Fruit fly (Drosophila melanogaster): ENCODE measurements around the gene CG15468.

Gene CG15468

DNA sequence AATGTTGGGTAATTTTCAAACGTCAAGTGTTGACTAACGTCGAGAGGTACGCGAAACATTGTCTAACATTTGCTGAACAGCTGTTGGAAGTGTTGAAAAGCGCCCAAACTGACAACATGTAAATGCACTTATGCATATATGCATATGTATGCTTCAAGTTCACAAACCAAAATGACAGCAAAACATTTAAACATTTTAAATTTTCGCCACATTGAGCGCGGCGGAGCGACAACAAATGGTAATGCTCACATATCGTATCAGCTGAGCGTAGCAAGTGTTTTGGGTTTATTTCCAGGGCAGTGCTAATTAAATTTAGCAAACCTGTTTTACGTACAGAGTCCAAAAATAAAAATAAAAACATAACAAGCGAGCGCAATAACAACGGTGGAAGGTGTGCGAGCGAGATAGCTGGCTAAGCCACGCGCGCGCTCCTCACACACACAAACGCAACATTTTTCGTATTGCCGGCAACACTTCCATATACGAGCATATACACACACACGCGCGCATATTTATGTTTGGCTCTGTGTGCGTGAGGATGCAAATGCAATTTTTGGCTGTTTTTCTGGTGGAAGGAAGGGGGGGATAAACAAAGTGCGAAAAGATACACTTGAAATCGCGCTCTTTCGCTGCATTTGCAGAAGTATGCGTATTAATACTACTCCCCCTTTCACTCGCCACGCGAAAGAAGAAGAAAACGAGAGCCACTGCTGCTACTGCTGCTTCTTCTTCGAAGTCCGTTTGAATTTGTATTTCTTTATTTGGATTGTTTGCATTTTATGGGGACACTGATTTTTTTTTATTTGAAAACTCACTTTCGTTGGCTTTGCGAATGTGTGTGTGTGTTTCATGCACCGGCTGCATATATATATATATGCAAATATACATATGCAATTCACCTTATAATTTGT is 30.6 kb downstream of the CG15468 start (continued):
- TF ChIP-seq sob (GFP tag; IDR thresholded peaks at IDR 0.05) (no peak), CG6813 (GFP tag; optimal IDR thresholded peaks at IDR 0.05) (no peak), CG4424 (GFP tag; optimal IDR thresholded peaks at IDR 0.05) (peak; percentile 35), fd96Cb (tag; optimal IDR thresholded peaks at IDR 0.05) (peak; percentile 0), ind (GFP tag; optimal IDR thresholded peaks at IDR 0.05) (peak; percentile 36), dpn (GFP tag; optimal IDR thresholded peaks at IDR 0.05) (peak; percentile 34 to 38), Bdp1 (GFP tag; optimal IDR thresholded peaks at IDR 0.05) (peak; percentile 12), cwo (GFP tag; optimal IDR thresholded peaks at IDR 0.05) (no peak), CG9876 (GFP tag; optimal IDR thresholded peaks at IDR 0.05) (no peak), sens (GFP tag) (peak; percentile 87), Ets65A (GFP tag) (peak; percentile 77), Hmx (GFP tag; optimal IDR thresholded peaks at IDR 0.05) (no peak), CG9932 (GFP tag; IDR thresholded peaks at IDR 0.05) (no peak), Usf (GFP tag; optimal IDR thresholded peaks at IDR 0.05) (no peak), CG12659 (GFP tag; optimal IDR thresholded peaks at IDR 0.05) (peak; percentile 69), gro (GFP tag; optimal IDR thresholded peaks at IDR 0.05) (peak; percentile 1), CG12942 (GFP tag; optimal IDR thresholded peaks at IDR 0.05) (peak; percentile 59), Vsx1 (GFP tag; optimal IDR thresholded peaks at IDR 0.05) (peak; percentile 52), CG4854 (GFP tag; optimal IDR thresholded peaks at IDR 0.05) (peak; percentile 49), Myb (GFP tag; optimal IDR thresholded peaks at IDR 0.05) (peak; percentile 42), CG6765 (GFP tag; optimal IDR thresholded peaks at IDR 0.05) (peak; percentile 14), gfzf (GFP tag; optimal IDR thresholded peaks at IDR 0.05) (peak; percentile 13), caup (GFP tag; optimal IDR thresholded peaks at IDR 0.05; ENCODE audit: severe bottlenecking) (peak; percentile 58), CG1647 (GFP tag; optimal IDR thresholded peaks at IDR 0.05) (no peak), inv (GFP tag; IDR thresholded peaks at IDR 0.05; ENCODE audit: partially characterized antibody) (no peak), B-H2 (GFP tag; optimal IDR thresholded peaks at IDR 0.05) (peak; percentile 31), Rfx (GFP tag; IDR thresholded peaks at IDR 0.05) (no peak), cas (GFP tag; IDR thresholded peaks at IDR 0.05) (no peak), CG10267 (tag; optimal IDR thresholded peaks at IDR 0.05) (peak; percentile 92), Oli (tag; optimal IDR thresholded peaks at IDR 0.05) (no peak), mld (GFP tag; IDR thresholded peaks at IDR 0.05; ENCODE audit: partially characterized antibody) (no peak), kah (GFP tag; optimal IDR thresholded peaks at IDR 0.05) (peak; percentile 26), CG17186 (GFP tag; optimal IDR thresholded peaks at IDR 0.05) (peak; percentile 28), da (GFP tag; optimal IDR thresholded peaks at IDR 0.05) (peak; percentile 3), CG13123 (GFP tag; optimal IDR thresholded peaks at IDR 0.05) (peak; percentile 27), Gsc (GFP tag; IDR thresholded peaks at IDR 0.05) (no peak), btn (GFP tag; optimal IDR thresholded peaks at IDR 0.05) (peak; percentile 1), CG6254 (GFP tag; optimal IDR thresholded peaks at IDR 0.05) (peak; percentile 8), CG2678 (tag; optimal IDR thresholded peaks at IDR 0.05) (peak; percentile 44), sima (GFP tag; optimal IDR thresholded peaks at IDR 0.05) (no peak), slbo (GFP tag; IDR thresholded peaks at IDR 0.05) (no peak), ems (GFP tag; optimal IDR thresholded peaks at IDR 0.05) (peak; percentile 55), scrt (GFP tag; optimal IDR thresholded peaks at IDR 0.05) (no peak), Dek (tag; optimal IDR thresholded peaks at IDR 0.05) (peak; percentile 29), sd (tag; optimal IDR thresholded peaks at IDR 0.05) (peak; percentile 25), CG13624 (GFP tag; optimal IDR thresholded peaks at IDR 0.05) (peak; percentile 72), Antp (GFP tag; optimal IDR thresholded peaks at IDR 0.05) (peak; percentile 21), CG15601 (tag; optimal IDR thresholded peaks at IDR 0.05) (peak; percentile 27), ATbp (GFP tag; optimal IDR thresholded peaks at IDR 0.05) (no peak)

All from whole organism, embryonic.